Worm (Caenorhabditis elegans): Measurements from ENCODE around the gene Y69A2AR.28.
A peak's percentile ranks its signal among the peaks of the same experiment; 100 is the strongest.

The Y69A2AR.28 gene

DNA sequence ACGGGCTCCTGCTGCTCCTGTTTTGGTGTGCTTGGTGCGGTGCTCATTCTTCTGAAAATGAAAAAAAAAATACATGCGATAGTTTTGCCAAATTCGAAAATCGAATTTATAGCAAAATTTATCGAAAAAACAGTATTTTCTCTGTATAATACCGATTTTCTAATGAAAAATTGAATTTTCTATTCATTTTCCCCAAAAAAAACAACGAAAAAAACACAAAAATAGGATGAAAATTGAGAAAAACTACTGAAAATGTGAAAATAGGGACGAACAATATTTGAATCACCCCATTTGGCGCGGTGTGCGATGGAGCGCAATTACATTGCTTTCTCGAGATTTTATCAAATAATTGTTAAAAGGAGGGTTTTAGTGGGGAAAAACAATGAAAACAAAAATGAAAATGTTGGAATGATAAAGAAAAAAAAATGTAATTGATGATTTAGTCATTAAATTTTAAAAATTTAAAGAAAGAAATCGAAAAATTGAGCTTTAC is at the start of gene Y69A2AR.28:
Gene Y69A2AR.28, minus strand, starts transcription at position 51 of the 493 bp plus-strand sequence.
- TF ChIP-seq flt-1 (GFP tag; IDR thresholded peaks at IDR 0.05) (no peak), cog-1 (tag; optimal IDR thresholded peaks at IDR 0.05) (no peak), ztf-29 (GFP tag; IDR thresholded peaks at IDR 0.05) (no peak), T22C8.4 (GFP tag; IDR thresholded peaks at IDR 0.05) (no peak), med-1 (GFP tag; optimal IDR thresholded peaks at IDR 0.05; ENCODE audit: insufficient read depth) (no peak), klf-2 (GFP tag; conservative IDR thresholded peaks at IDR 0.05) (no peak), ztf-23 (GFP tag; IDR thresholded peaks at IDR 0.05) (no peak), tab-1 (GFP tag; IDR thresholded peaks at IDR 0.05) (no peak), ref-1 (GFP tag; conservative IDR thresholded peaks at IDR 0.05) (no peak)

DNA sequence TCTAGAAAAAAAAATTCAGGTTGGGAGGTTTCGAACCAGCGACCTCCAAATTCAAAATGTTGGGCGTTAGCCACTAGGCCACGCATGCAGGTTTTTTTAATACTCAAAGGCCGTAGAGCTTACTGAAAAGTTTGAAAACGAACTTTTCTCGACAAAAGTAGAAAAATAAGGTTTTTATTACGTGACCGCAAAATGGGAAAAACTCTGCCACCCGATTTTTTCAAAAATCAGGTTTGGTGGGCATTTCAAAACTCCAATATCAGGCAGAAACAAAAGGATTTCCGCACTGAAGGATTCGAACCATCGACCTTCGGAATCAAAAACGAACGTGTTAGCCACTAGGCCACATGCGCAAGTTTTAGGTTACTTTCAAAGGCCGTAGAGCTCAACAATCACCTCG is 45.9 kb upstream of the Y69A2AR.28 start:
- TF ChIP-seq ref-1 (GFP tag; conservative IDR thresholded peaks at IDR 0.05): no peak
- no peak for TF ChIP-seq med-1 (GFP tag; optimal IDR thresholded peaks at IDR 0.05; ENCODE audit: insufficient read depth)
- TF ChIP-seq T22C8.4 (GFP tag; IDR thresholded peaks at IDR 0.05): no peak
- no peak for TF ChIP-seq tab-1 (GFP tag; IDR thresholded peaks at IDR 0.05)
- TF ChIP-seq klf-2 (GFP tag; conservative IDR thresholded peaks at IDR 0.05): no peak
- no peak for TF ChIP-seq flt-1 (GFP tag; IDR thresholded peaks at IDR 0.05)
- TF ChIP-seq ztf-23 (GFP tag; IDR thresholded peaks at IDR 0.05): no peak
- no peak for TF ChIP-seq cog-1 (tag; optimal IDR thresholded peaks at IDR 0.05)
- no peak for TF ChIP-seq ztf-29 (GFP tag; IDR thresholded peaks at IDR 0.05)

DNA sequence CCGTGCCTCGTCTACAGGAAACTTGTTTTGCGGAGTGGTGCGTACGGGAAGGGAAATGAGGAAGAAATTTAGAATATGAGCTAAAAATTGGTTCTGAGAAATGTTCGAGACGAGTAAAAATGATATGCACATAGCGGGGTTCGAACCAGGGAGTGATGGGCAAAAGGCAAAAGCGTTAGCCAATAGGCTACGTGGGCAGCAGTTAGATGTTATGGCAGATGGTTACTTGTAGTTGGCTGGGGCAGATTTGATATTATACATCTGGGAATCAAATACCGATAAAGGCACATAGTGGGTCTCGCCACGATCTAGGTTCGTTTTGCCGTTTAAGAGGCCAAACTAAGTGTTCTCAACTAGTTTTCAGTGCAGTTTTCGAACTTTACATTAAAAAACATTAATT is 44.4 kb upstream of the Y69A2AR.28 start:
- TF ChIP-seq ref-1 (GFP tag; conservative IDR thresholded peaks at IDR 0.05) (no peak), tab-1 (GFP tag; IDR thresholded peaks at IDR 0.05) (peak; percentile 45; the same call in 1 of the 2 replicates), ztf-23 (GFP tag; IDR thresholded peaks at IDR 0.05) (no peak), klf-2 (GFP tag; conservative IDR thresholded peaks at IDR 0.05) (no peak), ztf-29 (GFP tag; IDR thresholded peaks at IDR 0.05) (no peak), flt-1 (GFP tag; IDR thresholded peaks at IDR 0.05) (peak; percentile 78), med-1 (GFP tag; optimal IDR thresholded peaks at IDR 0.05; ENCODE audit: insufficient read depth) (no peak)

DNA sequence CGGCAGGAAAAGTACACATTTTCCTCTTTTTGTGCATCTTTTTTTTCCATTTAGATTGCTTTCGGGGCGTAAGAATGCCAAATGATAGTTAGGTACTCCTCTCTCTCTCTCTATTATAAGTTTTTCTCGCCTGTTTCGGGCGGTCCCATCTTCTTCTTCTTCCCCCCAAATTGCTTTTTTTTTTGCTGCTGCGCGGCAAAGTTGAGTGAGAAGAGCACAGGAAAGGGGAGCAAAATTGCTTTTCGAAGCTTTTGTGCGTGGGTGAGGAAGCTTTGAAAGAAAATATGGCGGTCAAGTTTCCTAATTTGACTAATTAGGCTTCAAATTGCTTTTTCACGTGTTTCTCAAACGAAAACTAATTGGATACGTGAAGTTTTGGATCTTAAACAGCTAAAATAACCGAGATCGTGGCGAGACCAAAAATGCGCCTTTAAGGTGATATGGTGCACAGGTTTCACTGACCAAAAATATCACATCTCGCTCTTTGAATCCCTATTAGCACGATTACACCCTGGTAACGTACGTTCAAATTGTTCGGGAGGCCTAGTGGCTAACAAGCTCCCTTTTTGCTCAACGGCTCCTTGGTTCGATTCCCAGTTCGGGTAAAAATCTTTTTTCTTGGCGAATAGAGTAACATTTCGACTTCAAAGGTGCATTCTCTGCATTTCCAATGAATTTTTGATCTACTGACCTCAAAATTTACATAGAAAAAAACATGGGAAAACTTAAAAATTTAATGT is 43.7 kb upstream of the Y69A2AR.28 start:
- TF ChIP-seq cog-1 (tag; optimal IDR thresholded peaks at IDR 0.05) (no peak), tab-1 (GFP tag; IDR thresholded peaks at IDR 0.05) (0 out of 2 replicates have a peak, but pooled peaks have one; percentile 7)

DNA sequence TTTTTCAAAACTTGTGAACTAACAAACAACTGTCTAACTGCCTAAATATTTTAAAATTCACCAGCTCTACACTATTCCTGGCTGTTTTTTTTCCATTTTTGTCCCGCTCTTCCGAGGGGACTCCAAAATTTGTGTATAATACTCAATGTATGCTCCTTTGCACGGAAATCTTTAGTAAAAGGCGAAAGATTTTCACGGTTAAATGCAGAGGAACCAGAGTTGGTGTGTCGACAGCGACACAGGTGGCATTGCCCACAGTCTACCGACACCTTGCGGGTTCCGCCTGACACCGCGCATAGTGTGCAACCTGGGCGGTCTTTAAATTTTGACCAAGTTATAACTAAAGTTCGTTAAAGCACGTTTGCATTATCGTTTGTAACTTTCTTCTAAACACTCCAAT is 42.1 kb upstream of the Y69A2AR.28 start:
- TF ChIP-seq ztf-29 (GFP tag; IDR thresholded peaks at IDR 0.05) (no peak), ztf-23 (GFP tag; IDR thresholded peaks at IDR 0.05) (no peak), klf-2 (GFP tag; conservative IDR thresholded peaks at IDR 0.05) (no peak), ref-1 (GFP tag; conservative IDR thresholded peaks at IDR 0.05) (no peak), tab-1 (GFP tag; IDR thresholded peaks at IDR 0.05) (no peak), T22C8.4 (GFP tag; IDR thresholded peaks at IDR 0.05) (no peak), med-1 (GFP tag; optimal IDR thresholded peaks at IDR 0.05; ENCODE audit: insufficient read depth) (no peak), cog-1 (tag; optimal IDR thresholded peaks at IDR 0.05) (no peak), flt-1 (GFP tag; IDR thresholded peaks at IDR 0.05) (no peak)

DNA sequence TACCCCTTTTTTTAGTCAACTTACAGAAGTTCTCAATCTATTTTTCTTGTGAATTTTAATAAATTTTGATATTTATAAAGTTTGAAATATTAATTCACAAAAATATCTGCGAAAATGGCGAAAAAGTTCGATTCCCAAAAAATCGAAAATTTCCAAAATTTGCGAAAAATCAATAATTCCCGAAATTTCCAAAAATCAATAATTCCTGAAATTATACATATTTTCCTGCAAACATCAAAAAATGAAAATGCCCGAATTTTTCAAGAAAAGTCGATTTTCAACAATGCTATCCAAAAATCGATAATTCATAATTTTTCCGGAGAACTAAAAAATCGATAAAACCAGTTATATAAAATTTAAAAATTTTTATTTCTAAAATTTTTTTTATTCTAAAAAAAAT is 37.2 kb upstream of the Y69A2AR.28 start:
- no peak for TF ChIP-seq ztf-23 (GFP tag; IDR thresholded peaks at IDR 0.05)
- TF ChIP-seq T22C8.4 (GFP tag; IDR thresholded peaks at IDR 0.05): peak; percentile 62
- TF ChIP-seq ref-1 (GFP tag; conservative IDR thresholded peaks at IDR 0.05): no peak
- no peak for TF ChIP-seq klf-2 (GFP tag; conservative IDR thresholded peaks at IDR 0.05)
- no peak for TF ChIP-seq med-1 (GFP tag; optimal IDR thresholded peaks at IDR 0.05; ENCODE audit: insufficient read depth)
- TF ChIP-seq cog-1 (tag; optimal IDR thresholded peaks at IDR 0.05): no peak
- no peak for TF ChIP-seq ztf-29 (GFP tag; IDR thresholded peaks at IDR 0.05)
- TF ChIP-seq tab-1 (GFP tag; IDR thresholded peaks at IDR 0.05): no peak

DNA sequence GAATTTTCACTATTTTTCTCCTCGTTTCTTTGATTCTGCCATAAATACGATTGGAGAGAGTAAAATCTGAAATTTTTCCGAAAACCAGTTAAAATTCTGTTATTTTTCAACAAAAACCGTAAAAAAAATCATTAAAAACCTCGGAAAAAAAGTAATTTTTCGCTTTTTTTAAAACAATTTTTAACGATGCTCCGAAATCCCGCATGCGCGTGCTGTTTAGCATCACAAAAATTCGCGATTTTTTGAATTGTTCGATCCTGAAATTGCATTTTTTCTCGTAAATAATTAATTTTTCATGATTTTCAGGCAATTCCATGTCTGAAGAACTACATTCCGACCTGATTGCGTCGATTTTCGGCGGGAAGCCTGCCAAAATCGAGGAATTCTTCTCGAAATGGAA is 29.8 kb upstream of the Y69A2AR.28 start, which contains the start of gene ric-8:
Gene ric-8, plus strand, starts transcription at position 301 of the 400 bp plus-strand sequence.
- TF ChIP-seq cog-1 (tag; optimal IDR thresholded peaks at IDR 0.05): no peak
- no peak for TF ChIP-seq klf-2 (GFP tag; conservative IDR thresholded peaks at IDR 0.05)
- TF ChIP-seq ztf-29 (GFP tag; IDR thresholded peaks at IDR 0.05): no peak
- no peak for TF ChIP-seq ref-1 (GFP tag; conservative IDR thresholded peaks at IDR 0.05)

DNA sequence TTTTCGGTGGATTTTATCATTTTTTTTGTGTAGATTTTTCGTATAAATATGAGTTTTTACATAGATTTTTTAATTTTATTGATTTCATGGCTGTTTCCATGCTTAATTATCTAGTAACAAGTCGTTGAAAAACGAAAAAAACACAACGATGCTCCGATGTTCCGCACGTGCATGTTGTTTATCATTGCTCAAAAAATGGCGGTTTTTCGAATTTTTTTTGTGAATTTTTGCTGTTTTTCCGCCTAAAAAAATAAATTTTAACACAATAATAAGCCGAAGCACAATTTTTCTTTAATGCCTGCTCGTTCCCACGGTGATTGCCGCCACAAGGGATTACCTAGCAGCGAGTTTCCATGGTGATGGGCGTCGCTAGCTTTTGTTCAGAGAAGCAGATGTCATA is 29.2 kb upstream of the Y69A2AR.28 start:
- TF ChIP-seq cog-1 (tag; optimal IDR thresholded peaks at IDR 0.05) (no peak), tab-1 (GFP tag; IDR thresholded peaks at IDR 0.05) (no peak), ztf-23 (GFP tag; IDR thresholded peaks at IDR 0.05) (no peak), ztf-29 (GFP tag; IDR thresholded peaks at IDR 0.05) (no peak), klf-2 (GFP tag; conservative IDR thresholded peaks at IDR 0.05) (no peak)

DNA sequence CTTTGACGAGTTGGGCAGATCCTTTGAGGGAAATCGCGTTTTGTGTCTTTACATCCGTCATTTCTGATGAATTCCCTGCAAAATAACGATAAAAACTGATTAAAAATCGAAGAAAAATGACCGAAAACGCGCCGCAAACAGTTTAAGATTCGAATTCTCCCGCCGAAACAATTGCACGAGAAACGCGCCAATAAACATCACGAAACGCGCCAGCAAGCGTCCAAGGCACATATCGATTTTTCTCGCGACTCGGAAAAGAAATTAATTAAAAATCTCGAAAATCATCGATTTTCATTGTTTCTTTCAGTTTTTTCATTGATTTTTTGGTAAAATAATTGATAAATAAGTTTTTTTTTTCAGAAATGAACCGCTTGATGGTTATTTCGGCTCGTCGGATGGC is 28.1 kb upstream of the Y69A2AR.28 start, which contains the start of the genes mdf-2 and nduv-3:
Gene mdf-2, minus strand, starts transcription at position 176 of the 400 bp plus-strand sequence.
Gene nduv-3, plus strand, starts transcription at position 361 of the 400 bp plus-strand sequence.
- peak; percentile 85 for TF ChIP-seq T22C8.4 (GFP tag; IDR thresholded peaks at IDR 0.05)
- no peak for TF ChIP-seq ref-1 (GFP tag; conservative IDR thresholded peaks at IDR 0.05)
- TF ChIP-seq cog-1 (tag; optimal IDR thresholded peaks at IDR 0.05): no peak
- 0 out of 2 replicates have a peak, but pooled peaks have one; percentile 40 for TF ChIP-seq flt-1 (GFP tag; IDR thresholded peaks at IDR 0.05)
- TF ChIP-seq ztf-23 (GFP tag; IDR thresholded peaks at IDR 0.05): no peak
- no peak for TF ChIP-seq tab-1 (GFP tag; IDR thresholded peaks at IDR 0.05)
- TF ChIP-seq ztf-29 (GFP tag; IDR thresholded peaks at IDR 0.05): no peak

DNA sequence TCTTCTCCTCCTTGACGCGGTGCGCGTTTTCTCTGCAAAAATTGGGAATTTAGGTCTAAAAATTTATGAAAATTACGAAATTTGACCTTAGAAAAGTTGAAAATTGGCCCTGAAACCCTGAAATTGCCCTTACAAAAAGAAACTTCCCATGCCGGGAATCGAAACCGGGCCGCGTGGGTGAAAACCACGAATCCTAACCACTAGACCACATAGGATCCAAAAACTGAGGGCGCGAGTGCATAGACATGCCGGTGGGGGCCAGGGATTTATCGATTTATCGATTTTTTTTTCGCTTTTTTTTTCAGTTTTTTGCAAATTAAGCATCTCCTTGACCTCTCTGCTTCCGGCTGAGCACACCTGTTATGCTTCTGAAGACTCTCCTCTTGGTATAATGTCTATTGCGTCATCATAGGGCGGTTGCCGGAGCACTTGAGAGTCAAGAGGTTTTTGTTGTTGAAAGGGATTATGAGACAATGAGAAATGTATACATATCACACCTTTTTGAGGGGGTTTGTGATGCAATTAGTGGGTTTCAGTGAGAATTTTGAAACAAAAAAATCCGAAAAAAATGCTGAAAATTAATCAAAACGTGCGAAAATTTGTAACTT is 26.9 kb upstream of the Y69A2AR.28 start:
- TF ChIP-seq ztf-23 (GFP tag; IDR thresholded peaks at IDR 0.05) (peak; percentile 82), cog-1 (tag; optimal IDR thresholded peaks at IDR 0.05) (no peak), flt-1 (GFP tag; IDR thresholded peaks at IDR 0.05) (peak; percentile 78; the same call in 1 of the 2 replicates), tab-1 (GFP tag; IDR thresholded peaks at IDR 0.05) (peak; percentile 84), klf-2 (GFP tag; conservative IDR thresholded peaks at IDR 0.05) (peak; percentile 72; the same call in 1 of the 2 replicates), ref-1 (GFP tag; conservative IDR thresholded peaks at IDR 0.05) (peak; percentile 72), ztf-29 (GFP tag; IDR thresholded peaks at IDR 0.05) (peak; percentile 72), T22C8.4 (GFP tag; IDR thresholded peaks at IDR 0.05) (peak; percentile 99), med-1 (GFP tag; optimal IDR thresholded peaks at IDR 0.05; ENCODE audit: insufficient read depth) (no peak)
